Fruit fly (Drosophila melanogaster): Measurements from ENCODE around the gene beat-IIIc.

dm6 chr2L:17181638-17182037, 78.9 kb downstream of the beat-IIIc start, which contains the start of gene Grl36a:
- TF ChIP-seq h (optimal IDR thresholded peaks at IDR 0.05) (no peak), Myc (optimal IDR thresholded peaks at IDR 0.05) (no peak), psq (optimal IDR thresholded peaks at IDR 0.05) (no peak), Sin3A (optimal IDR thresholded peaks at IDR 0.05) (no peak)

Measured in Kc167 (cell line).